Worm (Caenorhabditis elegans) whole organism, young adult: ENCODE results near the gene csb-1.

Experiments used
- F33H1.4 ChIP-seq: fragments of 200-800 bp; sonication (Bioruptor generic); IDR thresholded peaks from 2 replicates; pipeline ENCODE4 v1.3.6; 2022; ENCODE audit warnings: missing genetic modification reagents, missing genetic modification characterization, missing compliant biosample characterization
- T26A5.8 ChIP-seq: sonication (generic microtip); optimal IDR thresholded peaks from 2 replicates; lab custom pipeline; 2016; ENCODE audit warnings: missing genetic modification characterization, missing compliant biosample characterization
- Y53F4B.3 ChIP-seq: fragments of 200-800 bp; sonication (Bioruptor generic); IDR thresholded peaks from 2 replicates; pipeline ENCODE4 v1.3.6; 2022; ENCODE audit warnings: missing genetic modification reagents, missing genetic modification characterization, missing compliant biosample characterization
- Y79H2A.3 ChIP-seq: fragments of 200-800 bp; sonication (Bioruptor generic); conservative IDR thresholded peaks from 2 replicates; pipeline ENCODE4 v1.3.6; 2022; ENCODE audit warnings: missing genetic modification reagents, missing genetic modification characterization, missing compliant biosample characterization
- aptf-2 ChIP-seq: fragments of 200-800 bp; sonication (Bioruptor generic); conservative IDR thresholded peaks from 2 replicates; pipeline ENCODE4 v1.3.6; 2022; ENCODE audit warnings: missing genetic modification reagents, missing genetic modification characterization, missing compliant biosample characterization
- aptf-3 ChIP-seq: fragments of 200-800 bp; sonication (Bioruptor generic); IDR thresholded peaks from 2 replicates; pipeline ENCODE4 v1.3.6; 2022; ENCODE audit warnings: missing genetic modification characterization, missing compliant biosample characterization
- attf-3 ChIP-seq: fragments of 200-800 bp; sonication (Bioruptor generic); conservative IDR thresholded peaks from 2 replicates; pipeline ENCODE4 v1.3.6; 2022; ENCODE audit warnings: missing genetic modification reagents, missing genetic modification characterization, missing compliant biosample characterization
- attf-5 ChIP-seq: fragments of 200-800 bp; sonication (Bioruptor generic); optimal IDR thresholded peaks from 2 replicates; lab custom pipeline; 2018; ENCODE audit warnings: mild to moderate bottlenecking, missing genetic modification characterization, missing compliant biosample characterization
- dox-1 ChIP-seq: fragments of 200-800 bp; sonication (Bioruptor generic); IDR thresholded peaks from 2 replicates; pipeline ENCODE4 v1.3.6; 2022; ENCODE audit warnings: missing genetic modification reagents, missing genetic modification characterization, missing compliant biosample characterization
- egrh-3 ChIP-seq: fragments of 200-800 bp; sonication (Bioruptor generic); IDR thresholded peaks from 2 replicates; pipeline ENCODE4 v1.3.6; 2022; ENCODE audit warnings: missing genetic modification reagents, missing genetic modification characterization, missing compliant biosample characterization
- ets-4 ChIP-seq: fragments of 200-800 bp; sonication (Bioruptor generic); optimal IDR thresholded peaks from 2 replicates; lab custom pipeline; 2018; ENCODE audit warnings: mild to moderate bottlenecking, missing genetic modification characterization, missing compliant biosample characterization
- hlh-12 ChIP-seq: sonication (generic microtip); optimal IDR thresholded peaks from 2 replicates; lab custom pipeline; 2016; ENCODE audit warnings: missing genetic modification characterization, missing compliant biosample characterization
- hlh-26 ChIP-seq: fragments of 200-800 bp; sonication (Bioruptor generic); conservative IDR thresholded peaks from 2 replicates; pipeline ENCODE4 v1.3.6; 2022; ENCODE audit warnings: missing genetic modification reagents, missing genetic modification characterization, missing compliant biosample characterization
- hmg-1.2 ChIP-seq: fragments of 200-800 bp; sonication (Bioruptor generic); IDR thresholded peaks from 2 replicates; pipeline ENCODE4 v1.3.6; 2022; ENCODE audit warnings: missing genetic modification reagents, missing genetic modification characterization, missing compliant biosample characterization
- hrde-1 ChIP-seq: sonication (generic microtip); optimal IDR thresholded peaks from 2 replicates; lab custom pipeline; 2016; ENCODE audit warnings: missing genetic modification characterization, mild to moderate bottlenecking, missing compliant biosample characterization, moderate library complexity, missing genotype, missing genetic modification reagents, borderline replicate concordance
- lag-1 ChIP-seq: fragments of 200-800 bp; sonication (Bioruptor generic); IDR thresholded peaks from 2 replicates; pipeline ENCODE4 v1.3.6; 2022; ENCODE audit warnings: missing genetic modification reagents, missing genetic modification characterization, missing compliant biosample characterization
- let-526 ChIP-seq: fragments of 200-800 bp; sonication (Bioruptor generic); IDR thresholded peaks from 2 replicates; pipeline ENCODE4 v1.3.6; 2022; ENCODE audit warnings: missing genetic modification reagents, missing genetic modification characterization, missing compliant biosample characterization
- madf-6 ChIP-seq: fragments of 200-800 bp; sonication (Bioruptor generic); IDR thresholded peaks from 2 replicates; pipeline ENCODE4 v1.3.6; 2022; ENCODE audit warnings: missing genetic modification reagents, missing genetic modification characterization, missing compliant biosample characterization
- madf-8 ChIP-seq: fragments of 200-800 bp; sonication (Bioruptor generic); conservative IDR thresholded peaks from 2 replicates; pipeline ENCODE4 v1.3.6; 2022; ENCODE audit warnings: missing genetic modification reagents, missing genetic modification characterization, missing compliant biosample characterization
- nfya-1 ChIP-seq: sonication (generic microtip); optimal IDR thresholded peaks from 2 replicates; lab custom pipeline; 2017; ENCODE audit warnings: antibody characterized with exemption, missing compliant biosample characterization, missing genetic modification characterization, borderline replicate concordance; ENCODE audit not compliant: insufficient read depth
- nhr-80 ChIP-seq: sonication (generic microtip); optimal IDR thresholded peaks from 2 replicates; lab custom pipeline; 2016; ENCODE audit warnings: missing genetic modification characterization, missing compliant biosample characterization
- pha-4 ChIP-seq: fragments of 150-350 bp; sonication (generic microtip); optimal IDR thresholded peaks from 2 replicates; lab custom pipeline; 2014; ENCODE audit warnings: missing biosample characterization, missing genetic modification reagents, missing genetic modification characterization
- rec-8 ChIP-seq, 2 experiments: sonication (generic microtip); optimal IDR thresholded peaks; 2 replicates each; lab custom pipeline; 2016; ENCODE audit warnings: mild to moderate bottlenecking in 2 of 2, missing genetic modification characterization in 2 of 2, missing genetic modification reagents in 2 of 2, missing genotype in 2 of 2, missing biosample characterization in 1 of 2, missing compliant biosample characterization in 1 of 2, moderate library complexity in 1 of 2
- snpc-1.1 ChIP-seq: sonication (generic microtip); optimal IDR thresholded peaks from 2 replicates; lab custom pipeline; 2017; ENCODE audit warnings: missing genetic modification characterization, mild to moderate bottlenecking, missing compliant biosample characterization, antibody characterized with exemption, moderate library complexity, missing genotype, missing genetic modification reagents; ENCODE audit not compliant: insufficient read depth
- snpc-4 ChIP-seq, 5 experiments: fragments of 150-350 bp in 1 of 5; sonication (generic microtip) in 4 of 5; optimal IDR thresholded peaks; 2 replicates each; lab custom pipeline; 2014 to 2018; ENCODE audit warnings: missing genetic modification characterization in 5 of 5, missing biosample characterization in 3 of 5, antibody characterized with exemption in 2 of 5, mild to moderate bottlenecking in 2 of 5, missing compliant biosample characterization in 2 of 5, missing genotype in 2 of 5, moderate library complexity in 2 of 5, missing genetic modification reagents in 1 of 5
- somi-1 ChIP-seq: fragments of 200-800 bp; sonication (Bioruptor generic); optimal IDR thresholded peaks from 2 replicates; lab custom pipeline; 2018; ENCODE audit warnings: mild to moderate bottlenecking, missing genetic modification characterization, missing compliant biosample characterization
- sptf-2 ChIP-seq: fragments of 200-800 bp; sonication (Bioruptor generic); optimal IDR thresholded peaks from 2 replicates; lab custom pipeline; 2018; ENCODE audit warnings: mild to moderate bottlenecking, missing genetic modification characterization, missing compliant biosample characterization
- tbp1 ChIP-seq: fragments of 200-800 bp; sonication (Bioruptor generic); optimal IDR thresholded peaks from 2 replicates; lab custom pipeline; 2018; ENCODE audit warnings: mild to moderate bottlenecking, missing genetic modification characterization, missing compliant biosample characterization
- tlf-1 ChIP-seq: fragments of 200-800 bp; sonication (Bioruptor generic); optimal IDR thresholded peaks from 2 replicates; lab custom pipeline; 2018; ENCODE audit warnings: mild to moderate bottlenecking, missing genetic modification characterization, missing compliant biosample characterization
- zfh-2 ChIP-seq: fragments of 200-800 bp; sonication (Bioruptor generic); conservative IDR thresholded peaks from 2 replicates; pipeline ENCODE4 v1.3.6; 2022; ENCODE audit warnings: missing genetic modification reagents, missing genetic modification characterization, missing compliant biosample characterization

Gene csb-1

ce11 chrX:15892525-15892924 is 26.8 kb upstream of the csb-1 start:
- TF ChIP-seq snpc-1.1 = peak; percentile 71
- peak; percentile 49; the same call in 1 of the 2 replicates for TF ChIP-seq hmg-1.2 (GFP tag; lab: Robert Waterston, UW)
- TF ChIP-seq attf-3 (GFP tag; lab: Robert Waterston, UW) = no peak
- no peak for TF ChIP-seq dox-1 (GFP tag; lab: Robert Waterston, UW)
- peak; percentile 40 for TF ChIP-seq snpc-4 (GFP tag; optimal IDR thresholded peaks at IDR 0.05; lab: Kevin White, UChicago)
- peak in 3 of 4 experiments; percentile 58 to 90 (median 88) for TF ChIP-seq snpc-4 (tag; optimal IDR thresholded peaks at IDR 0.05; lab: Kevin White, UChicago)

- TF ChIP-seq pha-4 = no peak
- TF ChIP-seq Y53F4B.3 = no peak
- TF ChIP-seq let-526 (GFP tag; lab: Robert Waterston, UW) = no peak
- TF ChIP-seq tbp1 (GFP tag; lab: Kevin White, UChicago) = no peak
- no peak for TF ChIP-seq aptf-2 (GFP tag; lab: Robert Waterston, UW)
- no peak for TF ChIP-seq hrde-1 (tag; lab: Kevin White, UChicago)
- no peak for TF ChIP-seq Y79H2A.3
These were observed 22.3 kb upstream of the csb-1 start for ce11 chrX:15887989-15888388.

ce11 chrX:15887495-15887894 is 21.8 kb upstream of the csb-1 start, which contains the start of gene F53H4.3:
Gene F53H4.3, minus strand, starts transcription at chrX:15887595.
- TF ChIP-seq madf-8 (GFP tag; lab: Robert Waterston, UW) (no peak), hlh-26 (GFP tag; lab: Robert Waterston, UW) (no peak), F33H1.4 (no peak), aptf-2 (GFP tag; lab: Robert Waterston, UW) (no peak)

ce11 chrX:15884478-15884877 is 18.8 kb upstream of the csb-1 start:
- TF ChIP-seq snpc-1.1 (peak; percentile 2), snpc-4 (GFP tag; optimal IDR thresholded peaks at IDR 0.05; lab: Kevin White, UChicago) (no peak), snpc-4 (tag; optimal IDR thresholded peaks at IDR 0.05; lab: Kevin White, UChicago) (peak in 2 of 4 experiments; percentile 67 to 80), hlh-12 (tag; lab: Kevin White, UChicago) (no peak), nfya-1 (tag; lab: Kevin White, UChicago) (no peak)
- TF ChIP-seq, all 124 proteins: peak for 2

- TF ChIP-seq lag-1 (no peak), sptf-2 (GFP tag; lab: Kevin White, UChicago) (no peak), aptf-3 (no peak), nhr-80 (tag; lab: Kevin White, UChicago) (no peak), somi-1 (no peak), T26A5.8 (tag; lab: Kevin White, UChicago) (no peak), zfh-2 (GFP tag; lab: Robert Waterston, UW) (peak; percentile 92), dox-1 (GFP tag; lab: Robert Waterston, UW) (0 out of 2 replicates have a peak, but pooled peaks have one; percentile 27), attf-5 (GFP tag; lab: Kevin White, UChicago) (no peak), madf-6 (GFP tag; lab: Robert Waterston, UW) (no peak), egrh-3 (GFP tag; lab: Robert Waterston, UW) (peak; percentile 68; the same call in 1 of the 2 replicates), rec-8 (tag; optimal IDR thresholded peaks at IDR 0.05; lab: Kevin White, UChicago) (no peak), ets-4 (GFP tag; lab: Kevin White, UChicago) (no peak), tlf-1 (GFP tag; lab: Kevin White, UChicago) (no peak)
These were observed 15.3 kb upstream of the csb-1 start for ce11 chrX:15881027-15881426.
